Worm (Caenorhabditis elegans) whole organism, L4 larva: ENCODE measurements around the gene nlp-16.

Source experiments
- ceh-32 ChIP-seq: sonication (generic microtip); optimal IDR thresholded peaks from 2 replicates; lab custom pipeline; 2016; ENCODE audit warnings: mild to moderate bottlenecking, missing genetic modification characterization, missing compliant biosample characterization; ENCODE audit not compliant: poor library complexity
- lin-39 ChIP-seq: fragments of 150-350 bp; optimal IDR thresholded peaks from 2 replicates; lab custom pipeline; 2014; ENCODE audit warnings: missing biosample characterization, missing genetic modification reagents, missing genetic modification characterization
- mdl-1 ChIP-seq, 2 experiments: fragments of 150-350 bp in 1 of 2; sonication (generic microtip) in 1 of 2; optimal IDR thresholded peaks; 2 replicates each; lab custom pipeline; 2014 to 2017; ENCODE audit warnings: missing biosample characterization in 2 of 2, missing genetic modification characterization in 2 of 2
- nhr-237 ChIP-seq: sonication (generic microtip); optimal IDR thresholded peaks from 2 replicates; lab custom pipeline; 2017; ENCODE audit warnings: missing biosample characterization, missing genetic modification characterization
- nhr-6 ChIP-seq: fragments of 150-350 bp; optimal IDR thresholded peaks from 2 replicates; lab custom pipeline; 2014; ENCODE audit warnings: missing biosample characterization, missing genetic modification characterization
- php-3 ChIP-seq: fragments of 200-800 bp; sonication (Bioruptor generic); IDR thresholded peaks from 2 replicates; pipeline ENCODE4 v1.3.6; 2022; ENCODE audit warnings: missing genetic modification reagents, missing genetic modification characterization, missing compliant biosample characterization

DNA sequence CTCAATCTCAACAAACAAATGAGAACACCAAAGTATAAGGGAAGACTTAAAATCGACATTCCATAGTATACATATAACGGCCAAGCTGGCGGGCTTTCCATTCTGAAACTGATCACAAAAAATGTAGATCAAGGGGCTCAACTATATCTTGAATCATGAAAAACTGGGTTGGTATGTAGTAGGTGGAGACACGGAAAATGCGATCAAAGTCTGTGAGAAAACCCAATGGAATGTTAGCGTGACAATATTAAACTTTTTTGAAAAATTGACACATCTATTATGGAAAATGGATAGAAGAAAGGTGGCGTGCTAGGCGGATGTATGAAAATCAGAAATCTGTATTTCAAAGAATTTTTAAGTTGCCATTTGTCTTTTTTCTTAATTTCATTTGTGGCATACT lies 3.6 kb upstream of the nlp-16 start, which contains the start of gene srv-28:
- TF ChIP-seq nhr-6 (no peak), ceh-32 (tag; lab: Kevin White, UChicago) (no peak), php-3 (no peak), nhr-237 (tag; lab: Kevin White, UChicago) (no peak), lin-39 (tag; lab: Kevin White, UChicago) (no peak), mdl-1 (tag; optimal IDR thresholded peaks at IDR 0.05; lab: Kevin White, UChicago) (no peak)
